Fruit fly (Drosophila melanogaster): ENCODE data around the gene CG15021.

- TF ChIP-seq Myc (optimal IDR thresholded peaks at IDR 0.05) (no peak), lola (GFP tag; optimal IDR thresholded peaks at IDR 0.05) (no peak), woc (GFP tag; optimal IDR thresholded peaks at IDR 0.05) (no peak)
Measured at dm6 chr3L:4413800-4414446, 22.6 kb upstream of the CG15021 start.

Data from whole organism, wandering third instar larva.